Fruit fly (Drosophila melanogaster) whole organism, embryonic: ENCODE data around the gene Pvf3.

Experiments
- B-H2 ChIP-seq: fragments of 200-800 bp; sonication (Bioruptor generic); optimal IDR thresholded peaks from 2 replicates; lab custom pipeline; 2018; ENCODE audit warnings: missing biosample characterization, mild to moderate bottlenecking, missing genetic modification characterization
- CG10431 ChIP-seq: fragments of 200-800 bp; sonication (Bioruptor generic); optimal IDR thresholded peaks from 3 replicates; lab custom pipeline; 2018; ENCODE audit warnings: missing biosample characterization, mild to moderate bottlenecking, missing genetic modification characterization
- CG12391 ChIP-seq: fragments of 200-800 bp; sonication (Bioruptor generic); optimal IDR thresholded peaks from 3 replicates; lab custom pipeline; 2018; ENCODE audit warnings: missing biosample characterization, mild to moderate bottlenecking, missing genetic modification characterization, moderate library complexity
- CG12744 ChIP-seq: fragments of 200-800 bp; sonication (Bioruptor generic); optimal IDR thresholded peaks from 2 replicates; lab custom pipeline; 2016; ENCODE audit warnings: missing biosample characterization, missing genetic modification characterization
- CG14667 ChIP-seq: fragments of 200-800 bp; sonication (Bioruptor generic); IDR thresholded peaks from 2 replicates; pipeline ENCODE4 v1.3.6; 2022; ENCODE audit warnings: missing biosample characterization, missing genetic modification characterization
- CG14965 ChIP-seq: fragments of 200-800 bp; sonication (Bioruptor generic); optimal IDR thresholded peaks from 2 replicates; lab custom pipeline; 2016; ENCODE audit warnings: missing biosample characterization, missing genetic modification characterization, borderline replicate concordance
- CG15011 ChIP-seq: fragments of 200-800 bp; sonication (Bioruptor generic); optimal IDR thresholded peaks from 3 replicates; lab custom pipeline; 2018; ENCODE audit warnings: missing biosample characterization, mild to moderate bottlenecking, missing genetic modification characterization
- CG1529 ChIP-seq: fragments of 200-800 bp; sonication (Bioruptor generic); optimal IDR thresholded peaks from 3 replicates; lab custom pipeline; 2018; ENCODE audit warnings: missing biosample characterization, missing genetic modification characterization
- CG16813 ChIP-seq: fragments of 200-800 bp; sonication (Bioruptor generic); IDR thresholded peaks from 3 replicates; pipeline ENCODE4 v1.3.6; 2022; ENCODE audit warnings: missing biosample characterization, missing genetic modification characterization; ENCODE audit not compliant: partially characterized antibody
- CG17359 ChIP-seq: fragments of 200-800 bp; sonication (Bioruptor generic); optimal IDR thresholded peaks from 3 replicates; lab custom pipeline; 2018; ENCODE audit warnings: missing biosample characterization, mild to moderate bottlenecking, missing genetic modification characterization, moderate library complexity
- CG17361 ChIP-seq: fragments of 200-800 bp; sonication (Bioruptor generic); IDR thresholded peaks from 3 replicates; pipeline ENCODE4 v1.3.6; 2022; ENCODE audit warnings: missing biosample characterization, missing genetic modification characterization
- CG1832 ChIP-seq: fragments of 200-800 bp; sonication (Bioruptor generic); optimal IDR thresholded peaks from 2 replicates; lab custom pipeline; 2017; ENCODE audit warnings: missing biosample characterization, mild to moderate bottlenecking, missing genetic modification characterization, inconsistent platforms
- CG18619 ChIP-seq: fragments of 200-800 bp; sonication (Bioruptor generic); optimal IDR thresholded peaks from 3 replicates; lab custom pipeline; 2017; ENCODE audit warnings: missing biosample characterization, mild to moderate bottlenecking, missing genetic modification characterization
- CG3163 ChIP-seq: fragments of 200-800 bp; sonication (Bioruptor generic); optimal IDR thresholded peaks from 3 replicates; lab custom pipeline; 2016; ENCODE audit warnings: missing biosample characterization, missing genetic modification characterization
- CG3838 ChIP-seq: fragments of 200-800 bp; sonication (Bioruptor generic); optimal IDR thresholded peaks from 3 replicates; lab custom pipeline; 2016; ENCODE audit warnings: missing biosample characterization, missing genetic modification characterization
- CG6791 ChIP-seq: fragments of 200-800 bp; sonication (Bioruptor generic); IDR thresholded peaks from 3 replicates; pipeline ENCODE4 v1.3.6; 2022; ENCODE audit warnings: missing biosample characterization, missing genetic modification characterization; ENCODE audit not compliant: partially characterized antibody
- CG7357 ChIP-seq: fragments of 200-800 bp; sonication (Bioruptor generic); IDR thresholded peaks from 3 replicates; pipeline ENCODE4 v1.3.6; 2022; ENCODE audit warnings: missing biosample characterization, missing genetic modification characterization
- CG8924 ChIP-seq: fragments of 200-800 bp; optimal IDR thresholded peaks from 3 replicates; lab custom pipeline; 2019; ENCODE audit warnings: missing biosample characterization, mild to moderate bottlenecking, missing genetic modification characterization, moderate library complexity
- CTCF ChIP-seq: fragments of 200-800 bp; sonication (Bioruptor generic); optimal IDR thresholded peaks from 2 replicates; lab custom pipeline; 2017; ENCODE audit warnings: missing biosample characterization, mild to moderate bottlenecking, missing genetic modification characterization, moderate library complexity
- Camta ChIP-seq: fragments of 200-800 bp; sonication (Bioruptor generic); optimal IDR thresholded peaks from 2 replicates; lab custom pipeline; 2016; ENCODE audit warnings: missing biosample characterization, missing genetic modification characterization
- D ChIP-seq, 2 experiments: fragments of 200-800 bp in 1 of 2; fragments of >200 bp in 1 of 2; sonication (Bioruptor generic) in 1 of 2; optimal IDR thresholded peaks; 2 replicates in 1 of 2; 3 replicates in 1 of 2; lab custom pipeline; 2017; ENCODE audit warnings: mild to moderate bottlenecking in 1 of 2, missing biosample characterization in 1 of 2, missing genetic modification characterization in 1 of 2, missing genetic modification reagents in 1 of 2
- Deaf1 ChIP-seq: fragments of 200-800 bp; optimal IDR thresholded peaks from 3 replicates; lab custom pipeline; 2019; ENCODE audit warnings: missing biosample characterization, mild to moderate bottlenecking, missing genetic modification characterization, moderate library complexity
- Dll ChIP-seq: fragments of 200-800 bp; sonication (Bioruptor generic); IDR thresholded peaks from 4 replicates; pipeline ENCODE4 v1.3.6; 2022; ENCODE audit warnings: missing biosample characterization, missing genetic modification characterization; ENCODE audit not compliant: partially characterized antibody
- Fer1 ChIP-seq: fragments of 200-800 bp; sonication (Bioruptor generic); optimal IDR thresholded peaks from 2 replicates; lab custom pipeline; 2017; ENCODE audit warnings: missing biosample characterization, mild to moderate bottlenecking, missing genetic modification characterization
- Gug ChIP-seq: fragments of 200-800 bp; sonication (Bioruptor generic); IDR thresholded peaks from 4 replicates; pipeline ENCODE4 v1.3.6; 2022; ENCODE audit warnings: missing biosample characterization, missing genetic modification characterization
- Hr39 ChIP-seq: fragments of >200 bp; optimal IDR thresholded peaks from 2 replicates; lab custom pipeline; 2017
- Hr51 ChIP-seq, 2 experiments: fragments of 200-800 bp; sonication (Bioruptor generic); optimal IDR thresholded peaks; 2 replicates in 1 of 2; 3 replicates in 1 of 2; lab custom pipeline; 2016 to 2018; ENCODE audit warnings: missing biosample characterization in 2 of 2, missing genetic modification characterization in 2 of 2, mild to moderate bottlenecking in 1 of 2, moderate library complexity in 1 of 2
- Lhr ChIP-seq: fragments of 200-800 bp; sonication (Bioruptor generic); optimal IDR thresholded peaks from 3 replicates; lab custom pipeline; 2017; ENCODE audit warnings: mild to moderate bottlenecking, missing biosample characterization, missing genetic modification reagents, missing genetic modification characterization
- Myb ChIP-seq: fragments of 200-800 bp; sonication (Bioruptor generic); optimal IDR thresholded peaks from 2 replicates; lab custom pipeline; 2016; ENCODE audit warnings: missing biosample characterization, missing genetic modification characterization
- Opbp ChIP-seq: fragments of 200-800 bp; sonication (Bioruptor generic); IDR thresholded peaks from 3 replicates; pipeline ENCODE4 v1.3.6; 2022; ENCODE audit warnings: missing biosample characterization, missing genetic modification characterization; ENCODE audit not compliant: partially characterized antibody
- Trl ChIP-seq, 3 experiments: fragments of >200 bp in 2 of 3; fragments of 200-800 bp in 1 of 3; sonication (Bioruptor generic) in 1 of 3; optimal IDR thresholded peaks; 2 replicates in 1 of 3; 3 replicates in 2 of 3; lab custom pipeline; 2016 to 2017; ENCODE audit warnings: missing biosample characterization in 1 of 3, missing genetic modification characterization in 1 of 3
- ac ChIP-seq: fragments of 200-800 bp; sonication (Bioruptor generic); optimal IDR thresholded peaks from 3 replicates; lab custom pipeline; 2017; ENCODE audit warnings: missing biosample characterization, mild to moderate bottlenecking, missing genetic modification characterization
- al ChIP-seq: fragments of 200-800 bp; sonication (Bioruptor generic); IDR thresholded peaks from 2 replicates; pipeline ENCODE4 v1.3.6; 2022; ENCODE audit warnings: missing biosample characterization, missing genetic modification characterization
- aop ChIP-seq: fragments of 200-800 bp; sonication (Bioruptor generic); IDR thresholded peaks from 2 replicates; pipeline ENCODE4 v1.3.6; 2022; ENCODE audit warnings: missing biosample characterization, missing genetic modification characterization
- bab2 ChIP-seq: fragments of 200-800 bp; sonication (Bioruptor generic); optimal IDR thresholded peaks from 2 replicates; lab custom pipeline; 2016; ENCODE audit warnings: missing biosample characterization, missing genetic modification characterization
- fru ChIP-seq: fragments of >200 bp; optimal IDR thresholded peaks from 2 replicates; lab custom pipeline; 2017
- her ChIP-seq: fragments of 200-800 bp; sonication (Bioruptor generic); optimal IDR thresholded peaks from 2 replicates; lab custom pipeline; 2016; ENCODE audit warnings: missing biosample characterization, missing genetic modification characterization
- ind ChIP-seq: fragments of 200-800 bp; sonication (Bioruptor generic); optimal IDR thresholded peaks from 3 replicates; lab custom pipeline; 2016; ENCODE audit warnings: missing biosample characterization, missing genetic modification characterization
- jumu ChIP-seq: fragments of 200-800 bp; sonication (Bioruptor generic); optimal IDR thresholded peaks from 3 replicates; lab custom pipeline; 2016; ENCODE audit warnings: missing biosample characterization, missing genetic modification characterization
- kay ChIP-seq: fragments of 200-800 bp; sonication (Bioruptor generic); optimal IDR thresholded peaks from 2 replicates; lab custom pipeline; 2016; ENCODE audit warnings: missing biosample characterization, missing genetic modification characterization
- nerfin-2 ChIP-seq: fragments of 200-800 bp; sonication (Bioruptor generic); IDR thresholded peaks from 2 replicates; pipeline ENCODE4 v1.3.6; 2022; ENCODE audit warnings: missing biosample characterization, missing genetic modification characterization; ENCODE audit not compliant: partially characterized antibody
- onecut ChIP-seq: fragments of 200-800 bp; sonication (Bioruptor generic); IDR thresholded peaks from 2 replicates; pipeline ENCODE4 v1.3.6; 2022; ENCODE audit warnings: missing biosample characterization, missing genetic modification characterization
- pan ChIP-seq, 4 experiments: fragments of >200 bp in 3 of 4; fragments of 200-800 bp in 1 of 4; sonication (Bioruptor generic) in 1 of 4; optimal IDR thresholded peaks in 3 of 4; IDR thresholded peaks in 1 of 4; 2 replicates each; pipeline versions ENCODE4 v1.3.6 to Lab custom; 2017 to 2022; ENCODE audit warnings: missing biosample characterization in 2 of 4, missing genetic modification characterization in 2 of 4, mixed read lengths in 1 of 4
- psq ChIP-seq: fragments of 200-800 bp; sonication (Bioruptor generic); optimal IDR thresholded peaks from 2 replicates; lab custom pipeline; 2017; ENCODE audit warnings: missing biosample characterization, missing genetic modification characterization
- sima ChIP-seq: fragments of 200-800 bp; sonication (Bioruptor generic); optimal IDR thresholded peaks from 2 replicates; lab custom pipeline; 2016; ENCODE audit warnings: missing biosample characterization, missing genetic modification characterization
- sisA ChIP-seq: fragments of 200-800 bp; sonication (Bioruptor generic); IDR thresholded peaks from 2 replicates; pipeline ENCODE4 v1.3.6; 2022; ENCODE audit warnings: missing biosample characterization, missing genetic modification characterization
- ssp ChIP-seq: fragments of 200-800 bp; sonication (Bioruptor generic); IDR thresholded peaks from 2 replicates; pipeline ENCODE4 v1.3.6; 2022; ENCODE audit warnings: missing biosample characterization, missing genetic modification characterization
- tll ChIP-seq, 2 experiments: fragments of 200-800 bp in 1 of 2; fragments of >200 bp in 1 of 2; sonication (Bioruptor generic) in 1 of 2; optimal IDR thresholded peaks; 2 replicates each; lab custom pipeline; 2017 to 2019; ENCODE audit warnings: missing biosample characterization in 2 of 2, missing genetic modification characterization in 2 of 2, mild to moderate bottlenecking in 1 of 2, moderate library complexity in 1 of 2

Gene Pvf3

DNA sequence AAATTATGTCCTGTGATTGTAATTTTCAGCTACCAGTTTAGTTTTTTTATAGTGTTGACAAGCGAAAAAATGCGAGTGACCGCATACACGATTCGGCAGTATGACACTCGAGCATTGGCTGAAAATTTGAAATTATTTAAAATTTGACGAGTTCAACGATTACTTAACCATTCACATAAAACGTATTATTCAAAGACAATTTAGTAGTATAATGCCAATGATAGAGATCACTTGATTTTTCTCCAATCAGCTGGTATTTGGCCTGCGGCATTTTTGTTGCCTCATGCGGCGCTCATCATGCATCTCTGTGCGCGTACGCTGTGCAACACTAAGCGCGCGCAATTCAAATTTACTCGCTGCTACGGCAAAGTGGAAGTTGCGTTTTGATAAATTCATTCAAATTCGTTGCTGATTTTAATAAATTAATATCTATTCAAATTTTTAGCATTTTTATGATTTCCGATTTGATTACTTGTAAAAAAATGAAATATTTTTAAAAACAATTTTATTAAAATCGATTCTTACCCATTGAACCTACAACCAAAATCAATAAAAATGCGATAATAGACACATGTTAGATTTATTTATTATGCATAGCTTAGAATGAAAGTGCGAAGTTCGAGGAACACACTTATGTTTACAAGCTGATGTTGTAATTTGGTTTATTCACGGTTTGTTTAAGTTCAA lies 37.0 kb upstream of the Pvf3 start, which contains the start of gene CG4497 (continued):
- TF ChIP-seq al (GFP tag; lab: Robert Waterston, UW) (peak; percentile 89), Hr51 (GFP tag; optimal IDR thresholded peaks at IDR 0.05; lab: Kevin White, UChicago) (peak; percentile 91 to 96), her (GFP tag; lab: Kevin White, UChicago) (peak; percentile 89), Opbp (peak; percentile 83; the same call in 2 of the 3 replicates), Hr39 (lab: Kevin White, UChicago) (peak; percentile 54), D (optimal IDR thresholded peaks at IDR 0.05; lab: Kevin White, UChicago) (no peak), D (GFP tag; optimal IDR thresholded peaks at IDR 0.05; lab: Kevin White, UChicago) (peak; percentile 84), Fer1 (GFP tag; lab: Kevin White, UChicago) (peak; percentile 87), Camta (peak; percentile 92), Lhr (GFP tag; lab: Kevin White, UChicago) (peak; percentile 53), aop (peak; percentile 50; the same call in 1 of the 2 replicates), Deaf1 (peak; percentile 57), B-H2 (GFP tag; lab: Kevin White, UChicago) (peak; percentile 86), kay (GFP tag; lab: Kevin White, UChicago) (peak; percentile 80), CG12744 (peak; percentile 86), ac (GFP tag; lab: Kevin White, UChicago) (no peak), sima (GFP tag; lab: Kevin White, UChicago) (peak; percentile 66), Gug (GFP tag; lab: Robert Waterston, UW) (peak; percentile 90), pan (optimal IDR thresholded peaks at IDR 0.05; lab: Kevin White, UChicago) (no peak), pan (GFP tag; optimal IDR thresholded peaks at IDR 0.05 in 1 of 2, IDR thresholded peaks at IDR 0.05 in 1 of 2) (peak in 1 of 2 experiments; percentile 92), CG1529 (GFP tag; lab: Kevin White, UChicago) (peak; percentile 44), CG17359 (tag; lab: Kevin White, UChicago) (peak; percentile 77), CG10431 (peak; percentile 59), Myb (GFP tag; lab: Kevin White, UChicago) (peak; percentile 88), CG16813 (GFP tag; lab: Robert Waterston, UW) (peak; percentile 74), ssp (GFP tag; lab: Robert Waterston, UW) (peak; percentile 91), CG12391 (peak; percentile 92), Trl (optimal IDR thresholded peaks at IDR 0.05; lab: Kevin White, UChicago) (no peak), Trl (GFP tag; optimal IDR thresholded peaks at IDR 0.05; lab: Kevin White, UChicago) (peak; percentile 95), CG1832 (no peak), Dll (peak; percentile 69), sisA (GFP tag; lab: Robert Waterston, UW) (peak; percentile 98), CG14667 (peak; percentile 84), onecut (GFP tag; lab: Robert Waterston, UW) (peak; percentile 88), CG3163 (GFP tag; lab: Kevin White, UChicago) (peak; percentile 85), CG3838 (GFP tag; lab: Kevin White, UChicago) (peak; percentile 44), jumu (GFP tag; lab: Kevin White, UChicago) (peak; percentile 95), nerfin-2 (GFP tag; lab: Robert Waterston, UW) (peak; percentile 85), bab2 (peak; percentile 95), CG18619 (GFP tag; lab: Kevin White, UChicago) (peak; percentile 89), CTCF (peak; percentile 44), ind (peak; percentile 95), fru (lab: Kevin White, UChicago) (no peak), CG7357 (peak; percentile 88), CG6791 (GFP tag; lab: Robert Waterston, UW) (peak; percentile 76; the same call in 1 of the 3 replicates), CG17361 (GFP tag; lab: Robert Waterston, UW) (peak; percentile 92), CG15011 (GFP tag; lab: Kevin White, UChicago) (peak; percentile 62), CG8924 (peak; percentile 89), CG14965 (GFP tag; lab: Kevin White, UChicago) (peak; percentile 56), psq (peak; percentile 77), tll (GFP tag; optimal IDR thresholded peaks at IDR 0.05; lab: Kevin White, UChicago) (peak in 1 of 2 experiments; percentile 8)
